Worm (Caenorhabditis elegans) whole organism, L4/young adult: ENCODE measurements around the gene Y97E10AR.8.

Experiments used
- W03F9.2 ChIP-seq: fragments of 150-350 bp; optimal IDR thresholded peaks from 2 replicates; lab custom pipeline; 2014; ENCODE audit warnings: missing biosample characterization, missing genetic modification characterization
- dao-5 ChIP-seq: sonication (generic microtip); optimal IDR thresholded peaks from 2 replicates; lab custom pipeline; 2016; ENCODE audit warnings: missing genotype, missing genetic modification characterization, moderate library complexity, missing compliant biosample characterization
- him-1 ChIP-seq: sonication (generic microtip); optimal IDR thresholded peaks from 2 replicates; lab custom pipeline; 2016; ENCODE audit warnings: missing genotype, missing genetic modification reagents, missing genetic modification characterization, missing compliant biosample characterization

The Y97E10AR.8 gene

ce11 chrV:8043664-8044063, 38.6 kb downstream of the Y97E10AR.8 start:
- TF ChIP-seq dao-5 (tag; lab: Kevin White, UChicago) (no peak), him-1 (no peak), W03F9.2 (tag; lab: Kevin White, UChicago) (no peak)

ce11 chrV:8044957-8045356, 39.9 kb downstream of the Y97E10AR.8 start:
- no peak for TF ChIP-seq dao-5 (tag; lab: Kevin White, UChicago)
- no peak for TF ChIP-seq W03F9.2 (tag; lab: Kevin White, UChicago)
- no peak for TF ChIP-seq him-1

- TF ChIP-seq dao-5 (tag; lab: Kevin White, UChicago) (no peak), W03F9.2 (tag; lab: Kevin White, UChicago) (no peak), him-1 (no peak)
Measured at ce11 chrV:8046706-8047105, 41.6 kb downstream of the Y97E10AR.8 start, which contains the start of gene ZC513.3. Gene ZC513.3 (plus strand): TSS chrV:8047006.

- no peak for TF ChIP-seq him-1
- TF ChIP-seq W03F9.2 (tag; lab: Kevin White, UChicago): no peak
- TF ChIP-seq dao-5 (tag; lab: Kevin White, UChicago): no peak
Measured at ce11 chrV:8050059-8050677, 45.1 kb downstream of the Y97E10AR.8 start.

ce11 chrV:8050811-8051210, 45.7 kb downstream of the Y97E10AR.8 start, which contains the start of gene col-43:
Gene col-43 (minus strand): TSS chrV:8050911.
- no peak for TF ChIP-seq dao-5 (tag; lab: Kevin White, UChicago)
- no peak for TF ChIP-seq him-1
- TF ChIP-seq W03F9.2 (tag; lab: Kevin White, UChicago): no peak

ce11 chrV:8051851-8052250, 46.8 kb downstream of the Y97E10AR.8 start, which contains the start of gene sth-1:
Gene sth-1 (plus strand): TSS chrV:8052151.
- TF ChIP-seq W03F9.2 (tag; lab: Kevin White, UChicago): no peak
- TF ChIP-seq him-1: no peak
- no peak for TF ChIP-seq dao-5 (tag; lab: Kevin White, UChicago)

- TF ChIP-seq W03F9.2 (tag; lab: Kevin White, UChicago) (no peak), him-1 (no peak), dao-5 (tag; lab: Kevin White, UChicago) (no peak)
Measured at ce11 chrV:8054130-8054529, 49.0 kb downstream of the Y97E10AR.8 start, which contains the start of gene ZC513.2. Gene ZC513.2 (plus strand): TSS chrV:8054430.

- TF ChIP-seq him-1 (no peak), W03F9.2 (tag; lab: Kevin White, UChicago) (no peak), dao-5 (tag; lab: Kevin White, UChicago) (no peak)
Measured at ce11 chrV:8055170-8055569, 50.1 kb downstream of the Y97E10AR.8 start.
